Worm (Caenorhabditis elegans) whole organism, L1 larva: ENCODE measurements around the gene Y43F8B.17.

Source experiments
- C04F5.9 ChIP-seq: sonication (generic microtip); optimal IDR thresholded peaks from 2 replicates; lab custom pipeline; 2016; ENCODE audit warnings: missing genetic modification characterization, missing compliant biosample characterization
- C34B4.2 ChIP-seq: sonication (generic microtip); optimal IDR thresholded peaks from 2 replicates; lab custom pipeline; 2017; ENCODE audit warnings: mild to moderate bottlenecking, missing genetic modification characterization, missing compliant biosample characterization
- F16B12.6 ChIP-seq: fragments of 150-350 bp; optimal IDR thresholded peaks from 2 replicates; lab custom pipeline; 2014; ENCODE audit warnings: missing biosample characterization, missing genetic modification characterization
- aha-1 ChIP-seq: fragments of 150-350 bp; optimal IDR thresholded peaks from 2 replicates; lab custom pipeline; 2014; ENCODE audit warnings: missing biosample characterization, missing genetic modification characterization
- blmp-1 ChIP-seq: fragments of 150-350 bp; optimal IDR thresholded peaks from 2 replicates; lab custom pipeline; 2014; ENCODE audit warnings: missing biosample characterization, missing genetic modification characterization
- ceh-63 ChIP-seq: fragments of 200-800 bp; sonication (Bioruptor generic); optimal IDR thresholded peaks from 2 replicates; lab custom pipeline; 2018; ENCODE audit warnings: mild to moderate bottlenecking, missing genetic modification characterization, missing compliant biosample characterization
- ces-1 ChIP-seq: fragments of 150-350 bp; optimal IDR thresholded peaks from 2 replicates; lab custom pipeline; 2014; ENCODE audit warnings: missing biosample characterization, missing genetic modification reagents, missing genetic modification characterization
- dsc-1 ChIP-seq: sonication (generic microtip); optimal IDR thresholded peaks from 2 replicates; lab custom pipeline; 2016; ENCODE audit warnings: mild to moderate bottlenecking, missing genetic modification characterization, missing compliant biosample characterization
- efl-1 ChIP-seq, 4 experiments: fragments of 150-350 bp; optimal IDR thresholded peaks in 3 of 4; peaks in 1 of 4; 1 replicate in 1 of 4; 2 replicates in 3 of 4; lab custom pipeline; 2014; ENCODE audit warnings: missing biosample characterization in 2 of 4, missing genetic modification characterization in 2 of 4, missing genetic modification reagents in 2 of 4
- efl-3 ChIP-seq: fragments of 200-800 bp; sonication (Bioruptor generic); optimal IDR thresholded peaks from 2 replicates; lab custom pipeline; 2018; ENCODE audit warnings: mild to moderate bottlenecking, missing genetic modification characterization, missing compliant biosample characterization
- egl-27 ChIP-seq, 2 experiments: fragments of 150-350 bp in 1 of 2; sonication (generic microtip); optimal IDR thresholded peaks; 3 replicates each; lab custom pipeline; 2017 to 2018; ENCODE audit warnings: missing biosample characterization in 2 of 2, missing genetic modification characterization in 2 of 2, missing genetic modification reagents in 2 of 2
- elt-2 ChIP-seq: sonication (generic microtip); optimal IDR thresholded peaks from 2 replicates; lab custom pipeline; 2016; ENCODE audit warnings: missing genetic modification characterization, mild to moderate bottlenecking, inconsistent platforms, missing compliant biosample characterization, missing genetic modification reagents
- fkh-10 ChIP-seq: sonication (generic microtip); optimal IDR thresholded peaks from 2 replicates; lab custom pipeline; 2017; ENCODE audit warnings: missing biosample characterization, missing genetic modification reagents, missing genetic modification characterization
- grh-1 ChIP-seq: fragments of 200-800 bp; sonication (Bioruptor generic); IDR thresholded peaks from 2 replicates; pipeline ENCODE4 v1.3.6; 2022; ENCODE audit warnings: missing genetic modification reagents, missing genetic modification characterization, missing compliant biosample characterization
- hlh-17 ChIP-seq: fragments of 200-800 bp; sonication (Bioruptor generic); optimal IDR thresholded peaks from 2 replicates; lab custom pipeline; 2018; ENCODE audit warnings: missing genetic modification characterization, mild to moderate bottlenecking, missing compliant biosample characterization, moderate library complexity, borderline replicate concordance
- isw-1 ChIP-seq: fragments of 200-800 bp; sonication (Bioruptor generic); IDR thresholded peaks from 2 replicates; pipeline ENCODE4 v1.3.6; 2022; ENCODE audit warnings: missing genetic modification characterization, missing compliant biosample characterization
- jun-1 ChIP-seq: fragments of 150-350 bp; optimal IDR thresholded peaks from 2 replicates; lab custom pipeline; 2014; ENCODE audit warnings: missing biosample characterization, missing genetic modification reagents, missing genetic modification characterization
- lin-13 ChIP-seq: fragments of 150-350 bp; optimal IDR thresholded peaks from 2 replicates; lab custom pipeline; 2014; ENCODE audit warnings: missing biosample characterization, missing genetic modification reagents, missing genetic modification characterization
- lsy-2 ChIP-seq, 2 experiments: fragments of 150-350 bp; optimal IDR thresholded peaks; 2 replicates each; lab custom pipeline; 2014; ENCODE audit warnings: missing biosample characterization in 2 of 2, missing genetic modification characterization in 2 of 2
- mab-9 ChIP-seq: fragments of 200-800 bp; sonication (Bioruptor generic); IDR thresholded peaks from 2 replicates; pipeline ENCODE4 v1.3.6; 2022; ENCODE audit warnings: missing genetic modification reagents, missing genetic modification characterization, missing compliant biosample characterization
- mdl-1 ChIP-seq, 2 experiments: fragments of 150-350 bp; optimal IDR thresholded peaks; 2 replicates each; lab custom pipeline; 2014 to 2017; ENCODE audit warnings: missing biosample characterization in 2 of 2, missing genetic modification characterization in 2 of 2, inconsistent platforms in 1 of 2
- nhr-12 ChIP-seq: sonication (generic microtip); optimal IDR thresholded peaks from 2 replicates; lab custom pipeline; 2017; ENCODE audit warnings: missing biosample characterization, missing genetic modification characterization
- nhr-237 ChIP-seq: fragments of 150-350 bp; optimal IDR thresholded peaks from 2 replicates; lab custom pipeline; 2014; ENCODE audit warnings: missing biosample characterization, missing genetic modification characterization
- nhr-85 ChIP-seq: sonication (generic microtip); peaks from one replicate; lab custom pipeline; 2016; ENCODE audit warnings: missing genetic modification characterization, inconsistent platforms, missing compliant biosample characterization
- nhr-90 ChIP-seq: sonication (generic microtip); optimal IDR thresholded peaks from 2 replicates; lab custom pipeline; 2016; ENCODE audit warnings: mild to moderate bottlenecking, missing genetic modification characterization, missing compliant biosample characterization; ENCODE audit not compliant: poor library complexity
- pax-3 ChIP-seq: fragments of 200-800 bp; sonication (Bioruptor generic); optimal IDR thresholded peaks from 2 replicates; lab custom pipeline; 2018; ENCODE audit warnings: mild to moderate bottlenecking, missing genetic modification characterization, moderate library complexity, missing compliant biosample characterization
- rnt-1 ChIP-seq: sonication (generic microtip); optimal IDR thresholded peaks from 2 replicates; lab custom pipeline; 2016; ENCODE audit warnings: mild to moderate bottlenecking, missing genetic modification characterization, moderate library complexity, missing compliant biosample characterization
- snpc-4 ChIP-seq: fragments of 150-350 bp; optimal IDR thresholded peaks from 2 replicates; lab custom pipeline; 2014; ENCODE audit warnings: missing biosample characterization, missing genetic modification characterization
- sox-4 ChIP-seq: sonication (generic microtip); optimal IDR thresholded peaks from 2 replicates; lab custom pipeline; 2016; ENCODE audit warnings: missing genetic modification characterization, missing compliant biosample characterization
- sptf-1 ChIP-seq: fragments of 150-350 bp; optimal IDR thresholded peaks from 2 replicates; lab custom pipeline; 2014; ENCODE audit warnings: missing biosample characterization, missing genetic modification characterization
- swsn-7 ChIP-seq: sonication (generic microtip); optimal IDR thresholded peaks from 2 replicates; lab custom pipeline; 2016; ENCODE audit warnings: missing genetic modification characterization, missing compliant biosample characterization
- tlp-1 ChIP-seq: fragments of 150-350 bp; optimal IDR thresholded peaks from 2 replicates; lab custom pipeline; 2014; ENCODE audit warnings: missing biosample characterization, missing genetic modification characterization
- unc-130 ChIP-seq: fragments of 150-350 bp; optimal IDR thresholded peaks from 2 replicates; lab custom pipeline; 2017; ENCODE audit warnings: missing biosample characterization, missing genetic modification characterization, inconsistent platforms
- unc-86 ChIP-seq: sonication (generic microtip); optimal IDR thresholded peaks from 2 replicates; lab custom pipeline; 2016; ENCODE audit warnings: missing genetic modification characterization, missing compliant biosample characterization
- unc-98 ChIP-seq: fragments of 200-800 bp; sonication (Bioruptor generic); IDR thresholded peaks from 2 replicates; pipeline ENCODE4 v1.3.6; 2022; ENCODE audit warnings: missing genetic modification characterization, missing compliant biosample characterization
- ztf-11 ChIP-seq, 2 experiments: sonication (generic microtip); optimal IDR thresholded peaks; 2 replicates each; lab custom pipeline; 2016 to 2017; ENCODE audit warnings: missing genetic modification characterization in 2 of 2, missing biosample characterization in 1 of 2, missing compliant biosample characterization in 1 of 2

The Y43F8B.17 gene

ce11 chrV:19484507-19484906 lies at the start of gene Y43F8B.17:
Y43F8B.17 (plus strand) TSS chrV:19484721.
- TF ChIP-seq isw-1 (no peak), nhr-85 (tag; lab: Kevin White, UChicago) (peak; percentile 58)

DNA sequence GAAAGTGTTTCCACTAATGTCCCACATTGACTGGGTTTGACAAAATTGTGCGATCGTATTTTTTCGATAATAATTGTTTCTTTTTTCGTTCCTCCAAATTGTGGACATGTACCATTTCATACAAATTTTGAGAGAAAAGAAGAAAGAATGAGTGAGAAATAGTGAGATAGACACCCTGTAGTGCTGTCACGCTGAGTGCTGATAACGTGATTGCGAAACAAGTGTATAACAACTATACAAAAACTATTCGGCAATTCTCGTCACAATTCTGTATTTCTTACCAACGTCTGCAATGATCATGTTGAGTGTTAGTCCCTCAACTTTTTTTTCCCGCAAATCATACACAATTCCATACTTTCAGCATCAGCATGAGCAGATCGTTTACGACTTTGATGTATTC lies 48.2 kb upstream of the Y43F8B.17 start, which contains the start of gene C25F9.14:
Gene C25F9.14, plus strand, starts transcription at position 178 of the 400 bp plus-strand sequence.
- TF ChIP-seq efl-1 (optimal IDR thresholded peaks at IDR 0.05; lab: Kevin White, UChicago) (no peak), efl-1 (GFP tag; optimal IDR thresholded peaks at IDR 0.05 in 1 of 2; lab: Kevin White, UChicago) (peak in 1 of 2 experiments; percentile 21), ceh-63 (GFP tag; lab: Kevin White, UChicago) (no peak), egl-27 (tag; optimal IDR thresholded peaks at IDR 0.05; lab: Kevin White, UChicago) (no peak), F16B12.6 (no peak), sox-4 (no peak), mdl-1 (tag; optimal IDR thresholded peaks at IDR 0.05; lab: Kevin White, UChicago) (no peak), fkh-10 (GFP tag; lab: Kevin White, UChicago) (no peak), tlp-1 (tag; lab: Kevin White, UChicago) (no peak)
- TF ChIP-seq, all 84 proteins: peak for 1

DNA sequence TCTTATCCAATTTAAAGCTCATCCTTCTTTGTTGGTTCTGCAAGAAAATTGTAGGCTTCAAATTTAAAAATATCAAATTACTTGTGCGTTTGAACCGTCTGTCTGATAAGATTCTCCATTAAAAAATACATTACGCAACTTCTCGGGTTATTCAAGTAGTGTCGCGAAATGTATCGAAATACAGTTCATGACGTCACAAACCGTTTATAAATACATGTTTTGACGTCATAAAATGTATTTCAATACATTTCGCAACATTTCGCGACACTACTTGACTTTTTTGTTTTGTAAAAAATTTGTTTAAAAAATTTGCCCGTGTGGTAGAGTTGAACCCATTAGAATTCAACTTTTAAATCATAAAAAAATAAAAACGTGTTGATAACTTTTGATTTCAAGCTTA lies 40.9 kb upstream of the Y43F8B.17 start:
- TF ChIP-seq swsn-7 (tag; lab: Kevin White, UChicago) = no peak
- no peak for TF ChIP-seq unc-86 (tag; lab: Kevin White, UChicago)
- no peak for TF ChIP-seq sptf-1
- TF ChIP-seq C34B4.2 = no peak
- TF ChIP-seq ces-1 = no peak
- no peak for TF ChIP-seq unc-98 (GFP tag; lab: Robert Waterston, UW)
- TF ChIP-seq aha-1 (tag; lab: Kevin White, UChicago) = no peak
- TF ChIP-seq snpc-4 (tag; lab: Kevin White, UChicago) = no peak
- TF ChIP-seq mab-9 (GFP tag; lab: Robert Waterston, UW) = no peak
- TF ChIP-seq nhr-12 (tag; lab: Kevin White, UChicago) = no peak
- no peak for TF ChIP-seq rnt-1
- TF ChIP-seq mdl-1 (tag; optimal IDR thresholded peaks at IDR 0.05; lab: Kevin White, UChicago) = no peak
- TF ChIP-seq unc-130 = no peak
- TF ChIP-seq jun-1 = no peak
- no peak for TF ChIP-seq efl-3 (GFP tag; lab: Kevin White, UChicago)

DNA sequence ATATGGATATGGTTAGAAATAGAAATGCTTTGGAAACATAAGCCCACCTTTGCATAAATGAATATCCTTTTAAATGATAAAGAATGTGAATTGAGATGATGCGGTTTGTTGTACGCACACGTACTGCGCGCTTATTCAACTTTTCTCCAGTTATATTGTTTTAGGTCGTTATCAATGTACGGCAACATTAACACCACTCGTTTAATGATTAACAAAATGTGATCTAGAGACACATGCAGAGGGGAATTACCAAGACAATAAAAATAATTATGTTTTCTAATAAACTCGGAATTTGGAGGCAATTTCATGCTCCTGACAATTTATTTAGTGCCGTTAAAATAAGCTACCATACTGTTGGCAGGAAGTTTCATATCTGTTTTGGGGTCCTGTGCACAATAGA lies 39.1 kb upstream of the Y43F8B.17 start, which contains the start of gene M04C3.1:
Gene M04C3.1, minus strand, starts transcription at position 164 of the 400 bp plus-strand sequence.
- no peak for TF ChIP-seq hlh-17
- no peak for TF ChIP-seq blmp-1 (tag; lab: Kevin White, UChicago)
- no peak for TF ChIP-seq swsn-7 (tag; lab: Kevin White, UChicago)
- TF ChIP-seq unc-130 = no peak
- peak; percentile 7 for TF ChIP-seq elt-2 (tag; lab: Kevin White, UChicago)
- TF ChIP-seq fkh-10 (GFP tag; lab: Kevin White, UChicago) = no peak

ce11 chrV:19448805-19449204 lies 35.7 kb upstream of the Y43F8B.17 start, which contains the start of gene M04C3.2:
M04C3.2 (minus strand) TSS chrV:19448905.
- TF ChIP-seq ztf-11 (tag; optimal IDR thresholded peaks at IDR 0.05; lab: Kevin White, UChicago) (no peak), ces-1 (no peak), lin-13 (GFP tag; lab: Kevin White, UChicago) (no peak), F16B12.6 (no peak), tlp-1 (tag; lab: Kevin White, UChicago) (no peak), dsc-1 (tag; lab: Kevin White, UChicago) (no peak), nhr-90 (tag; lab: Kevin White, UChicago) (no peak), sptf-1 (no peak), lsy-2 (tag; optimal IDR thresholded peaks at IDR 0.05; lab: Kevin White, UChicago) (no peak), hlh-17 (no peak), nhr-237 (tag; lab: Kevin White, UChicago) (no peak), pax-3 (tag; lab: Kevin White, UChicago) (no peak), grh-1 (no peak), ceh-63 (GFP tag; lab: Kevin White, UChicago) (no peak), C04F5.9 (tag; lab: Kevin White, UChicago) (no peak), efl-3 (GFP tag; lab: Kevin White, UChicago) (no peak), swsn-7 (tag; lab: Kevin White, UChicago) (no peak)
- TF ChIP-seq, all 84 proteins: peak for 0
